Worm (Caenorhabditis elegans) whole organism, L3 larva: ENCODE measurements around the gene Y39F10A.1.

ENCODE experiments used
- R02D3.7 ChIP-seq: fragments of 150-350 bp; optimal IDR thresholded peaks from 2 replicates; lab custom pipeline; 2014; ENCODE audit warnings: missing biosample characterization, missing genetic modification characterization
- ama-1 ChIP-seq: fragments of 150-350 bp; optimal IDR thresholded peaks from 2 replicates; lab custom pipeline; 2018
- ceh-16 ChIP-seq: sonication (generic microtip); optimal IDR thresholded peaks from 2 replicates; lab custom pipeline; 2017; ENCODE audit warnings: missing biosample characterization, missing genetic modification characterization
- ceh-28 ChIP-seq: fragments of 150-350 bp; optimal IDR thresholded peaks from 2 replicates; lab custom pipeline; 2014; ENCODE audit warnings: missing biosample characterization, missing genetic modification reagents, missing genetic modification characterization
- ceh-82 ChIP-seq: fragments of 150-350 bp; optimal IDR thresholded peaks from 2 replicates; lab custom pipeline; 2014; ENCODE audit warnings: missing biosample characterization, missing genetic modification characterization
- elt-1 ChIP-seq: fragments of 150-350 bp; optimal IDR thresholded peaks from 2 replicates; lab custom pipeline; 2014; ENCODE audit warnings: missing biosample characterization, missing genetic modification characterization
- elt-2 ChIP-seq: sonication (generic microtip); optimal IDR thresholded peaks from 2 replicates; lab custom pipeline; 2016; ENCODE audit warnings: missing genetic modification reagents, mild to moderate bottlenecking, missing genetic modification characterization, missing compliant biosample characterization
- fkh-10 ChIP-seq: sonication (generic microtip); optimal IDR thresholded peaks from 2 replicates; lab custom pipeline; 2017; ENCODE audit warnings: missing biosample characterization, missing genetic modification reagents, missing genetic modification characterization
- fkh-2 ChIP-seq: fragments of 150-350 bp; optimal IDR thresholded peaks from 2 replicates; lab custom pipeline; 2014; ENCODE audit warnings: missing biosample characterization, missing genetic modification reagents, missing genetic modification characterization
- fos-1 ChIP-seq: fragments of 150-350 bp; optimal IDR thresholded peaks from 2 replicates; lab custom pipeline; 2014; ENCODE audit warnings: missing biosample characterization, missing genetic modification characterization
- jun-1 ChIP-seq: fragments of 150-350 bp; optimal IDR thresholded peaks from 2 replicates; lab custom pipeline; 2014; ENCODE audit warnings: missing biosample characterization, missing genetic modification reagents, missing genetic modification characterization
- lin-15B ChIP-seq: fragments of 150-350 bp; optimal IDR thresholded peaks from 2 replicates; lab custom pipeline; 2014; ENCODE audit warnings: missing biosample characterization, missing genetic modification characterization
- mdl-1 ChIP-seq: fragments of 150-350 bp; optimal IDR thresholded peaks from 2 replicates; lab custom pipeline; 2014; ENCODE audit warnings: missing biosample characterization, missing genetic modification characterization
- nfya-1 ChIP-seq: sonication (generic microtip); optimal IDR thresholded peaks from 2 replicates; lab custom pipeline; 2017; ENCODE audit warnings: missing genetic modification characterization, mild to moderate bottlenecking, missing compliant biosample characterization, antibody characterized with exemption, moderate library complexity; ENCODE audit not compliant: insufficient read depth
- nhr-11 ChIP-seq: fragments of 150-350 bp; optimal IDR thresholded peaks from 2 replicates; lab custom pipeline; 2014; ENCODE audit warnings: missing biosample characterization, missing genetic modification characterization
- nhr-23 ChIP-seq: fragments of 150-350 bp; optimal IDR thresholded peaks from 2 replicates; lab custom pipeline; 2014; ENCODE audit warnings: missing biosample characterization, missing genetic modification reagents, missing genetic modification characterization
- nhr-237 ChIP-seq: fragments of 150-350 bp; optimal IDR thresholded peaks from 2 replicates; lab custom pipeline; 2014; ENCODE audit warnings: missing biosample characterization, missing genetic modification characterization
- nhr-25 ChIP-seq: sonication (generic microtip); optimal IDR thresholded peaks from 2 replicates; lab custom pipeline; 2017; ENCODE audit warnings: missing biosample characterization, missing genetic modification characterization
- nhr-28 ChIP-seq: fragments of 150-350 bp; optimal IDR thresholded peaks from 2 replicates; lab custom pipeline; 2014; ENCODE audit warnings: missing biosample characterization, missing genetic modification characterization
- nhr-43 ChIP-seq: sonication (generic microtip); optimal IDR thresholded peaks from 2 replicates; lab custom pipeline; 2016; ENCODE audit warnings: mild to moderate bottlenecking, missing genetic modification characterization, missing compliant biosample characterization; ENCODE audit not compliant: poor library complexity, severe bottlenecking
- nhr-67 ChIP-seq: fragments of 150-350 bp; optimal IDR thresholded peaks from 2 replicates; lab custom pipeline; 2014; ENCODE audit warnings: missing biosample characterization, missing genetic modification characterization
- nhr-76 ChIP-seq: fragments of 150-350 bp; sonication (generic microtip); optimal IDR thresholded peaks from 5 replicates; lab custom pipeline; 2014; ENCODE audit warnings: missing biosample characterization, missing genetic modification characterization
- nhr-77 ChIP-seq: fragments of 150-350 bp; optimal IDR thresholded peaks from 2 replicates; lab custom pipeline; 2014; ENCODE audit warnings: missing biosample characterization, missing genetic modification characterization
- pha-4 ChIP-seq: fragments of 150-350 bp; optimal IDR thresholded peaks from 2 replicates; lab custom pipeline; 2014; ENCODE audit warnings: missing biosample characterization, missing genetic modification reagents, missing genetic modification characterization
- pqm-1 ChIP-seq: fragments of 150-350 bp; optimal IDR thresholded peaks from 2 replicates; lab custom pipeline; 2017; ENCODE audit warnings: missing biosample characterization, missing genetic modification characterization, inconsistent platforms
- sea-2 ChIP-seq: fragments of 150-350 bp; sonication (generic microtip); optimal IDR thresholded peaks from 4 replicates; lab custom pipeline; 2014; ENCODE audit warnings: missing biosample characterization, missing genetic modification reagents, missing genetic modification characterization
- skn-1 ChIP-seq: fragments of 150-350 bp; optimal IDR thresholded peaks from 2 replicates; lab custom pipeline; 2014; ENCODE audit warnings: missing biosample characterization, missing genetic modification characterization
- tbx-2 ChIP-seq: sonication (generic microtip); optimal IDR thresholded peaks from 2 replicates; lab custom pipeline; 2016; ENCODE audit warnings: mild to moderate bottlenecking, missing genetic modification characterization, missing compliant biosample characterization
- unc-39 ChIP-seq: sonication (generic microtip); optimal IDR thresholded peaks from 4 replicates; lab custom pipeline; 2017; ENCODE audit warnings: missing biosample characterization, missing genetic modification characterization
- unc-62 ChIP-seq: fragments of 150-350 bp; sonication (generic microtip); optimal IDR thresholded peaks from 4 replicates; lab custom pipeline; 2014; ENCODE audit warnings: missing biosample characterization, missing genetic modification reagents, missing genetic modification characterization
- zag-1 ChIP-seq: fragments of 150-350 bp; optimal IDR thresholded peaks from 2 replicates; lab custom pipeline; 2014; ENCODE audit warnings: missing biosample characterization, missing genetic modification characterization

Y39F10A.1 gene

DNA sequence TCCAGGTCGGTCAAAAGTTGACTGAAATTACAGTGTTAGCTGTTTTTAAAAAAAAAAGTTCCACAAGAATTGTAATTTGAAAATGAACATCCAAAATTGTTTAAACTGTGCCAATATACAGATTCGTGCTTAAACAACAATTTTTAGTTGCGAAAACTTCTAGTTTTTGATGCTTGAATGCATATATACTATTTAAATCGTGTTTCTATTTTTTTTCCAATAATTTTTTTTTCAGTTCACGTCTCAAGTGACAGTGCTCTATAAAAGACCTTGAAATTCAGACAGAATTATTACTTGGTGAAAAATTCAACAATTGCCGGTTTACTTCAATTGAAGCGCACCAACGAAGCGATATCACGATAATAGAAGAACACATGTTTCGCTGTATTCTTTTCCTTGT, 11.8 kb downstream of the Y39F10A.1 start, which contains the start of gene F46F5.16:
Gene F46F5.16, plus strand, starts transcription at position 301 of the 400 bp plus-strand sequence.
- no peak for TF ChIP-seq fos-1 (tag; lab: Kevin White, UChicago)

DNA sequence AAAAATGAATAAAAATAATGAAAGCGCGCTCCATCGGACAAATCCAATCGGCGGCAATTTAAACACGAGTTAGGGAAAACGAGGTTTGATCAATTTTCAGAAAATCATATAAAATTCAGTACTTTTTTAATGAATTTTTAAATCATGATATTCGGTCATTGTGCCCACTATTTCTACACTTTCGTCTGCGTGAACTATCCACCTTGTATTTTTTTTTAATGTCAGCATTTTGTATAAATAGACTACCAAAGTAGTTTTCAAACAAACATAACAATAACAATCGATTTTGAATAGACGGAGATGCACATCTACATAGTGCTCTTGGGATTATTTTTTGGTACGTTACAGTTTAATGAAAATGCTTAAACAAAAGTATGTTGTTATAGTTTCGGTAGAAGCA, 13.0 kb downstream of the Y39F10A.1 start, which contains the start of gene F46F5.15:
Gene F46F5.15, plus strand, starts transcription at position 301 of the 400 bp plus-strand sequence.
- TF ChIP-seq jun-1 (no peak), nhr-25 (tag; lab: Kevin White, UChicago) (no peak), elt-2 (no peak), elt-1 (tag; lab: Kevin White, UChicago) (no peak), lin-15B (tag; lab: Kevin White, UChicago) (no peak), fkh-2 (tag; lab: Kevin White, UChicago) (no peak), tbx-2 (no peak), nhr-77 (tag; lab: Kevin White, UChicago) (no peak), nhr-67 (no peak), fkh-10 (GFP tag; lab: Kevin White, UChicago) (no peak), ceh-82 (no peak), nfya-1 (tag; lab: Kevin White, UChicago) (no peak), nhr-28 (tag; lab: Kevin White, UChicago) (no peak), nhr-43 (tag; lab: Kevin White, UChicago) (no peak), fos-1 (tag; lab: Kevin White, UChicago) (no peak)
- TF ChIP-seq, all 47 proteins: peak for 0

DNA sequence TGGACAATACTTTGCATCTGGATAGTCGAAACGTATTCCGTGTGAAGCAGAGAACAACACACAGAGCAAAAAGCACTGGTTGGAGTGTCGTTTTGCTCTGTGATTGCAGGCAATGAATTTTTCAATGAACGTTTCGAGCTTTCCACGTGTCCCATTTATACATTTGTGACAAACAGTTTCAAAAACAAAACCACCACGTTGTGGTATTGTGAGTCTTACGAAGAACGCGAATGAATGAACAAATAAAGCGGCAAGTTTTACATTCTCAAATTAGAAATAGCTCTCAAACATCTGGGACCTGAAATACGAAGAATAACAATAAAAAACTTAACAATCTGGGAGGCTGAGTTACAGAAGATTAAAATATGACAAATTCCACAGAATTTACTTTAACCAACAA, 16.7 kb downstream of the Y39F10A.1 start, which contains the start of gene F46F5.1:
Gene F46F5.1, minus strand, starts transcription at position 101 of the 400 bp plus-strand sequence.
- TF ChIP-seq fkh-2 (tag; lab: Kevin White, UChicago) = no peak
- TF ChIP-seq, all 47 proteins: peak for 0

DNA sequence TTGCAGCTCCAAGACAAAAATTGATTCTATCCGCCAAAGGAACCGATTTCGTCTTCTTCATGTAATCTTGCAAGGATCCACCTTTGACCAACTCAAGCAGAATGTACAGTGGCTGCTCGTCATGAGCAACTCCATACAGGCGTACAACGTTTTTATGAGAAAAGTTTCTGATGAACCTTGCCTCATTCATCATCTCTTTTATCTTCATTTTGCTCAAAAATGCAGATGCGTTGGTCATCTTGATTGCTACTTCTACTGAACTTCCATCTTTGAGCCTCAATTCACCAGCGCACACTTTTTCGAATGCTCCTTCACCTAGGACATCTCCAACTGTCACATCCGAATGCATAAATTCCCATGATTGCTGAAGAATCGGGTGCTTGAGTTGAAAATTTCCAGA, 21.8 kb downstream of the Y39F10A.1 start:
- TF ChIP-seq pqm-1 (tag; lab: Kevin White, UChicago) (no peak), fkh-2 (tag; lab: Kevin White, UChicago) (no peak), ceh-28 (no peak), nhr-23 (tag; lab: Kevin White, UChicago) (no peak), tbx-2 (no peak), nhr-25 (tag; lab: Kevin White, UChicago) (no peak), ama-1 (lab: Kevin White, UChicago) (no peak), fkh-10 (GFP tag; lab: Kevin White, UChicago) (no peak), mdl-1 (tag; lab: Kevin White, UChicago) (no peak), skn-1 (tag; lab: Kevin White, UChicago) (no peak)

DNA sequence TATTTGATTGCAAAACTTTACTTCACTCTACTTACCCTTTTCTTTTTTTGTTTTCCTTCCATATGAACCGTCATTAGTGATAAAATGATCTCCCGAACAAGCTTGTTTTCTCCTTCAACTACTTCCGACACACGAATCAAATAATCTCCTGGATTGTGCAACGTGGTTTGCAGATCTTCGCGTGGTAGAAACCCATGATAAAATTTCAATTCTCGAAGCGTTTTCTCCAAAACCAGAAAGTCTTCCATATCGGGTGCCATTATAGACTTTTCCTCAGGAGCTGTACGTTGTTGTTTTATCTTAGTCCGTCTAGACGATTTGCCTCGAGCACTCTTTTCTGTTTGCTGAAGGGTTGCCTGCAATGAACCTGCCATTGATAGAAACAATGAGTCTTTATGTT, 22.3 kb downstream of the Y39F10A.1 start:
- TF ChIP-seq nhr-23 (tag; lab: Kevin White, UChicago) (no peak), fkh-2 (tag; lab: Kevin White, UChicago) (no peak), nhr-76 (tag; lab: Kevin White, UChicago) (no peak), ceh-16 (tag; lab: Kevin White, UChicago) (no peak), fkh-10 (GFP tag; lab: Kevin White, UChicago) (no peak), R02D3.7 (tag; lab: Kevin White, UChicago) (no peak), unc-62 (GFP tag; lab: Kevin White, UChicago) (no peak)

DNA sequence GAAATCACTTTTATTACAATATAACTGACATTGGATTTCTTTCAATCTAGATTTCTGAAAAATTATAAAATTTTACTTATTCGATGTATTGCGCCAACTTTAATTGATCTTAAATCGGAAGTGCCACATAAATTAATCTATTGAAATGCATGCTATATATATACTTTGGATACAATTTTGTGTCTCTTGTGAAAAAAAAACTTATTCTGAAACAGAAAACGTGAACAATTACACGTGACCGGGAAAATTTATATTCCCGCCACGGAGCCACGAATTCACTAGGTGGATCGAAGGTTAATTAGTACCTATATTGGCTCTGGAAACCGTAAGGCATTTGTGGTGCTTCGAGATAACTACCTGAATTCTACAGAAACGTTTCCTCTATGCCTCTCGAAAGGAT, 24.6 kb downstream of the Y39F10A.1 start, which contains the start of gene F46F5.14:
Gene F46F5.14, plus strand, starts transcription at position 301 of the 400 bp plus-strand sequence.
- TF ChIP-seq elt-1 (tag; lab: Kevin White, UChicago) = no peak
- no peak for TF ChIP-seq sea-2 (GFP tag; lab: Kevin White, UChicago)
- TF ChIP-seq ceh-28 = no peak
- no peak for TF ChIP-seq skn-1 (tag; lab: Kevin White, UChicago)
- no peak for TF ChIP-seq nhr-23 (tag; lab: Kevin White, UChicago)
- no peak for TF ChIP-seq ama-1 (lab: Kevin White, UChicago)
- no peak for TF ChIP-seq elt-2
- no peak for TF ChIP-seq nhr-11 (tag; lab: Kevin White, UChicago)
- no peak for TF ChIP-seq pha-4 (tag; lab: Kevin White, UChicago)
- TF ChIP-seq unc-39 (tag; lab: Kevin White, UChicago) = no peak
- no peak for TF ChIP-seq fkh-2 (tag; lab: Kevin White, UChicago)
- TF ChIP-seq nhr-237 (tag; lab: Kevin White, UChicago) = no peak
- TF ChIP-seq ceh-82 = no peak
- TF ChIP-seq nhr-28 (tag; lab: Kevin White, UChicago) = no peak
- TF ChIP-seq unc-62 (GFP tag; lab: Kevin White, UChicago) = no peak
- no peak for TF ChIP-seq lin-15B (tag; lab: Kevin White, UChicago)
- no peak for TF ChIP-seq nhr-25 (tag; lab: Kevin White, UChicago)
- TF ChIP-seq zag-1 = no peak
- TF ChIP-seq fos-1 (tag; lab: Kevin White, UChicago) = no peak
